Fruit fly (Drosophila melanogaster) whole organism, embryonic: ENCODE data around the gene CG1910.
A peak's percentile ranks its signal among the peaks of the same experiment; 100 is the strongest.

Experiments used
- Abd-B ChIP-seq: fragments of 200-800 bp; sonication (Bioruptor generic); optimal IDR thresholded peaks from 2 replicates; lab custom pipeline; 2018; ENCODE audit warnings: missing biosample characterization, mild to moderate bottlenecking, missing genetic modification characterization, moderate library complexity
- Ada2b ChIP-seq: fragments of 200-800 bp; sonication (Bioruptor generic); IDR thresholded peaks from 2 replicates; pipeline ENCODE4 v1.3.6; 2022; ENCODE audit warnings: missing biosample characterization, missing genetic modification characterization
- Bgb ChIP-seq: fragments of 200-800 bp; sonication (Bioruptor generic); IDR thresholded peaks from 2 replicates; pipeline ENCODE4 v1.3.6; 2022; ENCODE audit warnings: missing biosample characterization, missing genetic modification characterization; ENCODE audit not compliant: partially characterized antibody
- CG11085 ChIP-seq: fragments of 200-800 bp; sonication (Bioruptor generic); IDR thresholded peaks from 2 replicates; pipeline ENCODE4 v1.3.6; 2022; ENCODE audit warnings: missing biosample characterization, missing genetic modification characterization
- CG11696 ChIP-seq: fragments of 200-800 bp; sonication (Bioruptor generic); IDR thresholded peaks from 2 replicates; pipeline ENCODE4 v1.3.6; 2022; ENCODE audit warnings: missing biosample characterization, missing genetic modification characterization
- CG11723 ChIP-seq: fragments of 200-800 bp; sonication (Bioruptor generic); optimal IDR thresholded peaks from 2 replicates; lab custom pipeline; 2017; ENCODE audit warnings: missing biosample characterization, mild to moderate bottlenecking, missing genetic modification characterization
- CG15011 ChIP-seq: fragments of 200-800 bp; sonication (Bioruptor generic); optimal IDR thresholded peaks from 3 replicates; lab custom pipeline; 2018; ENCODE audit warnings: missing biosample characterization, mild to moderate bottlenecking, missing genetic modification characterization
- CG15696 ChIP-seq: fragments of 200-800 bp; sonication (Bioruptor generic); optimal IDR thresholded peaks from 2 replicates; lab custom pipeline; 2019; ENCODE audit warnings: missing biosample characterization, mild to moderate bottlenecking, missing genetic modification characterization, moderate library complexity
- CG1647 ChIP-seq: fragments of 200-800 bp; sonication (Bioruptor generic); optimal IDR thresholded peaks from 3 replicates; lab custom pipeline; 2016; ENCODE audit warnings: missing biosample characterization, missing genetic modification characterization
- CG17359 ChIP-seq: fragments of 200-800 bp; sonication (Bioruptor generic); optimal IDR thresholded peaks from 3 replicates; lab custom pipeline; 2018; ENCODE audit warnings: missing biosample characterization, mild to moderate bottlenecking, missing genetic modification characterization, moderate library complexity
- CG17612 ChIP-seq: fragments of 200-800 bp; sonication (Bioruptor generic); IDR thresholded peaks from 2 replicates; pipeline ENCODE4 v1.3.6; 2022; ENCODE audit warnings: missing biosample characterization, missing genetic modification characterization
- CG2199 ChIP-seq: fragments of 200-800 bp; sonication (Bioruptor generic); IDR thresholded peaks from 3 replicates; pipeline ENCODE4 v1.3.6; 2022; ENCODE audit warnings: missing biosample characterization, missing genetic modification characterization
- CG3163 ChIP-seq: fragments of 200-800 bp; sonication (Bioruptor generic); optimal IDR thresholded peaks from 3 replicates; lab custom pipeline; 2016; ENCODE audit warnings: missing biosample characterization, missing genetic modification characterization
- CG33213 ChIP-seq: fragments of 200-800 bp; sonication (Bioruptor generic); optimal IDR thresholded peaks from 3 replicates; lab custom pipeline; 2016; ENCODE audit warnings: missing biosample characterization, missing genetic modification characterization
- CG34422 ChIP-seq: fragments of 200-800 bp; sonication (Bioruptor generic); IDR thresholded peaks from 3 replicates; pipeline ENCODE4 v1.3.6; 2022; ENCODE audit warnings: missing biosample characterization, missing genetic modification characterization
- CG4707 ChIP-seq: fragments of 200-800 bp; sonication (Bioruptor generic); optimal IDR thresholded peaks from 2 replicates; lab custom pipeline; 2018; ENCODE audit warnings: missing biosample characterization, mild to moderate bottlenecking, missing genetic modification characterization, moderate library complexity
- CG6813 ChIP-seq: fragments of 200-800 bp; sonication (Bioruptor generic); optimal IDR thresholded peaks from 2 replicates; lab custom pipeline; 2017; ENCODE audit warnings: missing biosample characterization, missing genetic modification characterization, mild to moderate bottlenecking, moderate library complexity, missing genetic modification reagents
- CG7839 ChIP-seq: fragments of 200-800 bp; sonication (Bioruptor generic); optimal IDR thresholded peaks from 3 replicates; lab custom pipeline; 2018; ENCODE audit warnings: missing biosample characterization, mild to moderate bottlenecking, missing genetic modification characterization, moderate library complexity
- CG7963 ChIP-seq: fragments of 200-800 bp; sonication (Bioruptor generic); IDR thresholded peaks from 3 replicates; pipeline ENCODE4 v1.3.6; 2022; ENCODE audit warnings: missing biosample characterization, missing genetic modification characterization; ENCODE audit not compliant: partially characterized antibody
- CG8924 ChIP-seq: fragments of 200-800 bp; optimal IDR thresholded peaks from 3 replicates; lab custom pipeline; 2019; ENCODE audit warnings: missing biosample characterization, mild to moderate bottlenecking, missing genetic modification characterization, moderate library complexity
- CG9727 ChIP-seq: fragments of 200-800 bp; sonication (Bioruptor generic); optimal IDR thresholded peaks from 3 replicates; lab custom pipeline; 2017; ENCODE audit warnings: missing biosample characterization, mild to moderate bottlenecking, missing genetic modification characterization
- D ChIP-seq, 2 experiments: fragments of 200-800 bp in 1 of 2; fragments of >200 bp in 1 of 2; sonication (Bioruptor generic) in 1 of 2; optimal IDR thresholded peaks; 2 replicates in 1 of 2; 3 replicates in 1 of 2; lab custom pipeline; 2017; ENCODE audit warnings: mild to moderate bottlenecking in 1 of 2, missing biosample characterization in 1 of 2, missing genetic modification characterization in 1 of 2, missing genetic modification reagents in 1 of 2
- Deaf1 ChIP-seq: fragments of 200-800 bp; optimal IDR thresholded peaks from 3 replicates; lab custom pipeline; 2019; ENCODE audit warnings: missing biosample characterization, mild to moderate bottlenecking, missing genetic modification characterization, moderate library complexity
- Fer1 ChIP-seq: fragments of 200-800 bp; sonication (Bioruptor generic); optimal IDR thresholded peaks from 2 replicates; lab custom pipeline; 2017; ENCODE audit warnings: missing biosample characterization, mild to moderate bottlenecking, missing genetic modification characterization
- HHEX ChIP-seq: fragments of 200-800 bp; sonication (Bioruptor generic); optimal IDR thresholded peaks from 3 replicates; lab custom pipeline; 2017; ENCODE audit warnings: missing biosample characterization, mild to moderate bottlenecking, missing genetic modification characterization, missing genetic modification reagents
- HmgD ChIP-seq: fragments of 200-800 bp; sonication (Bioruptor generic); optimal IDR thresholded peaks from 3 replicates; lab custom pipeline; 2016; ENCODE audit warnings: missing biosample characterization, missing genetic modification characterization
- HmgZ ChIP-seq: fragments of 200-800 bp; sonication (Bioruptor generic); optimal IDR thresholded peaks from 2 replicates; lab custom pipeline; 2018; ENCODE audit warnings: missing biosample characterization, mild to moderate bottlenecking, missing genetic modification characterization
- MBD-R2 ChIP-seq: fragments of 200-800 bp; sonication (Bioruptor generic); IDR thresholded peaks from 2 replicates; pipeline ENCODE4 v1.3.6; 2022; ENCODE audit warnings: missing biosample characterization, missing genetic modification characterization
- MESR4 ChIP-seq: fragments of 200-800 bp; sonication (Bioruptor generic); optimal IDR thresholded peaks from 2 replicates; lab custom pipeline; 2018; ENCODE audit warnings: missing biosample characterization, mild to moderate bottlenecking, missing genetic modification characterization, moderate library complexity
- Mes4 ChIP-seq: fragments of 200-800 bp; sonication (Bioruptor generic); optimal IDR thresholded peaks from 2 replicates; lab custom pipeline; 2016; ENCODE audit warnings: missing biosample characterization, missing genetic modification characterization
- Optix ChIP-seq: fragments of 200-800 bp; sonication (Bioruptor generic); IDR thresholded peaks from 3 replicates; pipeline ENCODE4 v1.3.6; 2022; ENCODE audit warnings: missing biosample characterization, missing genetic modification characterization
- YL-1 ChIP-seq: fragments of 200-800 bp; sonication (Bioruptor generic); optimal IDR thresholded peaks from 3 replicates; lab custom pipeline; 2017; ENCODE audit warnings: missing biosample characterization, mild to moderate bottlenecking, missing genetic modification characterization
- ac ChIP-seq: fragments of 200-800 bp; sonication (Bioruptor generic); optimal IDR thresholded peaks from 3 replicates; lab custom pipeline; 2017; ENCODE audit warnings: missing biosample characterization, mild to moderate bottlenecking, missing genetic modification characterization
- ato ChIP-seq: fragments of 200-800 bp; sonication (Bioruptor generic); IDR thresholded peaks from 2 replicates; pipeline ENCODE4 v1.3.6; 2022; ENCODE audit warnings: missing biosample characterization, missing genetic modification characterization; ENCODE audit not compliant: partially characterized antibody
- bigmax ChIP-seq: fragments of 200-800 bp; sonication (Bioruptor generic); optimal IDR thresholded peaks from 2 replicates; lab custom pipeline; 2018; ENCODE audit warnings: missing biosample characterization, mild to moderate bottlenecking, missing genetic modification characterization
- danr ChIP-seq: fragments of 200-800 bp; sonication (Bioruptor generic); IDR thresholded peaks from 2 replicates; pipeline ENCODE4 v1.3.6; 2022; ENCODE audit warnings: missing biosample characterization, missing genetic modification characterization
- lmd ChIP-seq: fragments of 200-800 bp; sonication (Bioruptor generic); IDR thresholded peaks from 2 replicates; pipeline ENCODE4 v1.3.6; 2022; ENCODE audit warnings: missing biosample characterization, missing genetic modification characterization
- lov ChIP-seq, 2 experiments: fragments of 200-800 bp in 1 of 2; fragments of >200 bp in 1 of 2; sonication (Bioruptor generic) in 1 of 2; IDR thresholded peaks in 1 of 2; optimal IDR thresholded peaks in 1 of 2; 2 replicates in 1 of 2; 3 replicates in 1 of 2; pipeline versions ENCODE4 v1.3.6 to Lab custom; 2017 to 2022; ENCODE audit warnings: missing biosample characterization in 1 of 2, missing genetic modification characterization in 1 of 2
- nerfin-2 ChIP-seq: fragments of 200-800 bp; sonication (Bioruptor generic); IDR thresholded peaks from 2 replicates; pipeline ENCODE4 v1.3.6; 2022; ENCODE audit warnings: missing biosample characterization, missing genetic modification characterization; ENCODE audit not compliant: partially characterized antibody
- p53 ChIP-seq: fragments of 200-800 bp; sonication (Bioruptor generic); optimal IDR thresholded peaks from 2 replicates; lab custom pipeline; 2016; ENCODE audit warnings: missing biosample characterization, missing genetic modification characterization
- pnt ChIP-seq: fragments of 200-800 bp; sonication (Bioruptor generic); optimal IDR thresholded peaks from 3 replicates; lab custom pipeline; 2016; ENCODE audit warnings: missing biosample characterization, missing genetic modification characterization
- slou ChIP-seq: fragments of 200-800 bp; sonication (Bioruptor generic); optimal IDR thresholded peaks from 3 replicates; lab custom pipeline; 2016; ENCODE audit warnings: missing biosample characterization, missing genetic modification characterization
- sob ChIP-seq: fragments of 200-800 bp; sonication (Bioruptor generic); IDR thresholded peaks from 2 replicates; pipeline ENCODE4 v1.3.6; 2022; ENCODE audit warnings: missing biosample characterization, missing genetic modification characterization
- trh ChIP-seq: fragments of 200-800 bp; sonication (Bioruptor generic); optimal IDR thresholded peaks from 2 replicates; lab custom pipeline; 2016; ENCODE audit warnings: missing biosample characterization, missing genetic modification characterization
- vvl ChIP-seq: fragments of 200-800 bp; sonication (Bioruptor generic); IDR thresholded peaks from 2 replicates; pipeline ENCODE4 v1.3.6; 2022; ENCODE audit warnings: missing biosample characterization, missing genetic modification characterization
- wdn ChIP-seq: fragments of 200-800 bp; sonication (Bioruptor generic); IDR thresholded peaks from 2 replicates; pipeline ENCODE4 v1.3.6; 2022; ENCODE audit warnings: missing biosample characterization, missing genetic modification characterization
- wor ChIP-seq: fragments of 200-800 bp; sonication (Bioruptor generic); IDR thresholded peaks from 2 replicates; pipeline ENCODE4 v1.3.6; 2022; ENCODE audit warnings: missing biosample characterization, missing genetic modification characterization
- zfh1 ChIP-seq: fragments of 200-800 bp; sonication (Bioruptor generic); IDR thresholded peaks from 3 replicates; pipeline ENCODE4 v1.3.6; 2022; ENCODE audit warnings: missing biosample characterization, missing genetic modification characterization

CG1910 gene

DNA sequence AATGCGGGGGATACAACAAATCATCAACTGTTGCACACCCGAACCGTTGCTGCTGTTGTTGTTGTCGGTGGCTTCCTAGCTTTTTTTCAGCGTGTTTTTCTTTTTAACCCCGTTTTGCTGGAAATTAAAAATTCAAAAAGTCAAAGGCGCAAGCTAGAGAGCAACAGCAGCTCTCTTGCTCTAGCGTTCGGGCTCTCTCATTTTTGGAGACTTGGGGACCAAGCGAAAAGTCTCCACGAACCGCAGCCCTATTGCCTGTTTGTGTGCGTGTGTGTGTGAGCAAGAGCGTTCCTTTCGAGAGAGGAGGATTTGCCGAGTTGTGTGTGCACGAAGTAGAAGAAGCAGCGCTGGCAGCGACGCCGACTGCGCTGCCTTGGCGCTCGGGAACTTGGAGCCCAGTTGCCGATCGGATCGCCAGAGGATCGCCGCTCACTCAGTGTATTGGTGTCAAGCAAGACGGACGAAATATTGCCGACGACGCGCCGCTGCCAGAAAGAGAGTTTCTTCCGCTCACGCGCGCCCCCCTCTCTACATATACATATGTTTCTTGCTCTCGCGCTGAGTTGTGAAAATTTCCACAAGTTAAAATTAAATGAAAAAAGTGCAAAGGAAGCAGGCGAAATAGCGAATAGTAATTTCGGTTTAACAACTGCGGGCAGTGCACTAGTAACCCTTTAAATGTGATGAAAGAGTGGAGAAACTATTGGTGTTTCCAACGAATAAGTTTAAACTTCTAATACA, 22.7 kb upstream of the CG1910 start:
- TF ChIP-seq CG15011 (GFP tag; lab: Kevin White, UChicago) (no peak), HmgD (GFP tag; lab: Kevin White, UChicago) (no peak), vvl (peak; percentile 66; the same call in 1 of the 2 replicates), bigmax (GFP tag; lab: Kevin White, UChicago) (no peak), D (optimal IDR thresholded peaks at IDR 0.05; lab: Kevin White, UChicago) (peak; percentile 36), D (GFP tag; optimal IDR thresholded peaks at IDR 0.05; lab: Kevin White, UChicago) (no peak), ato (GFP tag; lab: Robert Waterston, UW) (0 out of 2 replicates have a peak, but pooled peaks have one; percentile 18), CG11723 (GFP tag; lab: Kevin White, UChicago) (no peak), slou (GFP tag; lab: Kevin White, UChicago) (no peak), CG1647 (GFP tag; lab: Kevin White, UChicago) (no peak), sob (GFP tag; lab: Robert Waterston, UW) (no peak), CG2199 (peak; percentile 45; the same call in 2 of the 3 replicates), ac (GFP tag; lab: Kevin White, UChicago) (no peak), CG7963 (GFP tag; lab: Robert Waterston, UW) (no peak), CG17359 (tag; lab: Kevin White, UChicago) (no peak), CG4707 (GFP tag; lab: Kevin White, UChicago) (no peak), CG15696 (no peak), wdn (GFP tag; lab: Robert Waterston, UW) (no peak), Optix (GFP tag; lab: Robert Waterston, UW) (no peak), Abd-B (GFP tag; lab: Kevin White, UChicago) (no peak), lov (optimal IDR thresholded peaks at IDR 0.05; lab: Kevin White, UChicago) (no peak), lov (GFP tag; IDR thresholded peaks at IDR 0.05; lab: Robert Waterston, UW) (peak; percentile 59; the same call in 1 of the 3 replicates), Bgb (GFP tag; lab: Robert Waterston, UW) (peak; percentile 35; the same call in 1 of the 2 replicates), Fer1 (peak; percentile 26), CG6813 (GFP tag; lab: Kevin White, UChicago) (no peak), HHEX (GFP tag; lab: Kevin White, UChicago) (no peak), pnt (GFP tag; lab: Kevin White, UChicago) (no peak), Ada2b (GFP tag; lab: Robert Waterston, UW) (no peak), p53 (GFP tag; lab: Kevin White, UChicago) (no peak), nerfin-2 (GFP tag; lab: Robert Waterston, UW) (no peak), Deaf1 (tag; lab: Kevin White, UChicago) (peak; percentile 97), trh (GFP tag; lab: Kevin White, UChicago) (no peak), MBD-R2 (GFP tag; lab: Robert Waterston, UW) (no peak), Mes4 (GFP tag; lab: Kevin White, UChicago) (no peak), zfh1 (GFP tag; lab: Robert Waterston, UW) (0 out of 3 replicates have a peak, but pooled peaks have one; percentile 45), CG11085 (GFP tag; lab: Robert Waterston, UW) (no peak), CG34422 (GFP tag; lab: Robert Waterston, UW) (peak; percentile 43; the same call in 1 of the 3 replicates), CG17612 (GFP tag; lab: Robert Waterston, UW) (no peak), CG7839 (no peak), lmd (GFP tag; lab: Robert Waterston, UW) (no peak), CG3163 (peak; percentile 59), CG11696 (GFP tag; lab: Robert Waterston, UW) (peak; percentile 80), HmgZ (tag; lab: Kevin White, UChicago) (no peak), danr (GFP tag; lab: Robert Waterston, UW) (no peak), CG9727 (GFP tag; lab: Kevin White, UChicago) (no peak), CG33213 (GFP tag; lab: Kevin White, UChicago) (no peak), CG8924 (no peak), wor (GFP tag; lab: Robert Waterston, UW) (no peak), YL-1 (GFP tag; lab: Kevin White, UChicago) (no peak), MESR4 (no peak)
